Fruit fly (Drosophila melanogaster): ENCODE data around the gene kar.

The kar gene

DNA sequence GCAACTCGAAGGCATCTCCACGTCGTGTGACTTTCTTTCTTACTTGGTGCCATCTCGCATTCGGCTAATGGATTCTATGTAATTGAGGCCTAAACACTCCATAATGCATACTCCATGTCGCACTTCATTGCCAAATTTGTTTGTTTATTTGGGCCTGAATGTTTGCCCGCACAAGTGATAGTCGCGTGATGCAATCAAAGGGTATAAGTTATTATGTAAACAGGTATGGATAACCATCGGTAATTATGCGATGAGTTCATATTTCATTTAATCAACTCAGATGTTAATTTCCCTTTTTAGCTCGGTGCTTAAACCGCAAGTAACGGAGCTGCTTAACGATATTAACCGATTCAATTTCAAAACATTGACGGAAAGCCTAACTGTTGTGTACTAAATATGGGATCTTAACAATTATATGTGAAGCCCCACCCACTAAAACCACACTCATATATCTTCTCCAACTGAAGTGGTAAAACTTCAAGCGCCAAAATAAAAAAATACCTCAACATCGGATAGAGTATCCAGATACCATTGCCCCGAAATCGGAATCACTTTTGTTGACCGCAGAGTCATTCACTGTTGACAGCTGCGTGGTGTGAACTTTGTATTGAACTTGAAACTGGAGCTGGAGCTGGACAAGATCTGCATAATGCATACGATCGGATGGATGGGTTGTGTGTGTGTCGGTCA lies 44.4 kb downstream of the kar start (continued):
- TF ChIP-seq D (optimal IDR thresholded peaks at IDR 0.05) (no peak), D (GFP tag; optimal IDR thresholded peaks at IDR 0.05) (peak; percentile 0), bowl (GFP tag; IDR thresholded peaks at IDR 0.05) (no peak), dmrt99B (tag; optimal IDR thresholded peaks at IDR 0.05) (peak; percentile 32), CG10543 (GFP tag; optimal IDR thresholded peaks at IDR 0.05) (no peak), en (GFP tag; optimal IDR thresholded peaks at IDR 0.05) (no peak), cad (GFP tag; optimal IDR thresholded peaks at IDR 0.05) (no peak), CG3281 (GFP tag; optimal IDR thresholded peaks at IDR 0.05) (no peak), CG14860 (GFP tag; IDR thresholded peaks at IDR 0.05; ENCODE audit: partially characterized antibody) (no peak), exex (tag; optimal IDR thresholded peaks at IDR 0.05) (no peak), NC2β (GFP tag; optimal IDR thresholded peaks at IDR 0.05) (no peak), CG9797 (GFP tag; optimal IDR thresholded peaks at IDR 0.05) (no peak), hb (GFP tag; IDR thresholded peaks at IDR 0.05; ENCODE audit: partially characterized antibody) (no peak), Antp (GFP tag; optimal IDR thresholded peaks at IDR 0.05) (no peak), tgo (GFP tag; IDR thresholded peaks at IDR 0.05) (no peak; the same call in 2 of the 3 replicates), insv (GFP tag; optimal IDR thresholded peaks at IDR 0.05) (no peak), Dbx (GFP tag; IDR thresholded peaks at IDR 0.05) (no peak), mld (GFP tag; IDR thresholded peaks at IDR 0.05; ENCODE audit: partially characterized antibody) (no peak), Mes4 (GFP tag; optimal IDR thresholded peaks at IDR 0.05) (peak; percentile 19), gem (tag; optimal IDR thresholded peaks at IDR 0.05) (peak; percentile 44), Nf-YA (GFP tag; IDR thresholded peaks at IDR 0.05) (no peak), CG1233 (GFP tag; optimal IDR thresholded peaks at IDR 0.05) (no peak), repo (GFP tag; optimal IDR thresholded peaks at IDR 0.05) (no peak), esg (GFP tag; conservative IDR thresholded peaks at IDR 0.05) (0 out of 2 replicates have a peak, but pooled peaks have one; percentile 12), eyg (GFP tag; optimal IDR thresholded peaks at IDR 0.05) (no peak), CG1529 (GFP tag; optimal IDR thresholded peaks at IDR 0.05) (no peak), CG15073 (GFP tag; optimal IDR thresholded peaks at IDR 0.05) (no peak), corto (GFP tag; optimal IDR thresholded peaks at IDR 0.05) (no peak), CG5953 (GFP tag; IDR thresholded peaks at IDR 0.05) (no peak), CG17186 (GFP tag; optimal IDR thresholded peaks at IDR 0.05) (no peak), Dref (GFP tag; IDR thresholded peaks at IDR 0.05) (no peak), twi (tag; optimal IDR thresholded peaks at IDR 0.05) (no peak), CG7745 (tag; optimal IDR thresholded peaks at IDR 0.05) (no peak), Adf1 (GFP tag; IDR thresholded peaks at IDR 0.05) (no peak), CG11085 (GFP tag; IDR thresholded peaks at IDR 0.05) (no peak), tll (GFP tag; optimal IDR thresholded peaks at IDR 0.05) (no peak), CG32532 (GFP tag; IDR thresholded peaks at IDR 0.05) (no peak), Ptx1 (GFP tag; IDR thresholded peaks at IDR 0.05) (0 out of 2 replicates have a peak, but pooled peaks have one; percentile 29), inv (GFP tag; IDR thresholded peaks at IDR 0.05; ENCODE audit: partially characterized antibody) (no peak), CG15514 (GFP tag; optimal IDR thresholded peaks at IDR 0.05) (no peak), CG18619 (GFP tag; optimal IDR thresholded peaks at IDR 0.05) (no peak), CG10979 (tag; optimal IDR thresholded peaks at IDR 0.05) (no peak), Dek (tag; optimal IDR thresholded peaks at IDR 0.05) (no peak), CG33213 (GFP tag; optimal IDR thresholded peaks at IDR 0.05) (no peak), sob (GFP tag; IDR thresholded peaks at IDR 0.05) (no peak), btn (GFP tag; optimal IDR thresholded peaks at IDR 0.05) (no peak), lola (GFP tag; optimal IDR thresholded peaks at IDR 0.05) (no peak), stwl (tag; optimal IDR thresholded peaks at IDR 0.05) (no peak), CG18599 (GFP tag; optimal IDR thresholded peaks at IDR 0.05) (no peak), CG12391 (tag; optimal IDR thresholded peaks at IDR 0.05) (peak; percentile 5)
